Worm (Caenorhabditis elegans): Measurements from ENCODE around the gene T15B7.14.

Gene T15B7.14

ce11 chrV:6784853-6785492 is 50.2 kb downstream of the T15B7.14 start, which contains the start of the genes spn-4 and spe-39:
Gene spn-4, minus strand, starts transcription at chrV:6784903.
Gene spe-39, plus strand, starts transcription at chrV:6785451.
- TF ChIP-seq ref-1 (GFP tag; conservative IDR thresholded peaks at IDR 0.05) (no peak), ztf-29 (GFP tag; IDR thresholded peaks at IDR 0.05) (peak; percentile 48; the same call in 1 of the 2 replicates), tab-1 (GFP tag; IDR thresholded peaks at IDR 0.05) (peak; percentile 66; the same call in 1 of the 2 replicates), klf-2 (GFP tag; conservative IDR thresholded peaks at IDR 0.05) (0 out of 2 replicates have a peak, but pooled peaks have one; percentile 50), flt-1 (GFP tag; IDR thresholded peaks at IDR 0.05) (peak; percentile 62), T22C8.4 (GFP tag; IDR thresholded peaks at IDR 0.05) (no peak), cog-1 (tag; optimal IDR thresholded peaks at IDR 0.05) (no peak), ztf-23 (GFP tag; IDR thresholded peaks at IDR 0.05) (peak; percentile 51; the same call in 1 of the 2 replicates), med-1 (GFP tag; optimal IDR thresholded peaks at IDR 0.05; ENCODE audit: insufficient read depth) (peak; percentile 72)

DNA sequence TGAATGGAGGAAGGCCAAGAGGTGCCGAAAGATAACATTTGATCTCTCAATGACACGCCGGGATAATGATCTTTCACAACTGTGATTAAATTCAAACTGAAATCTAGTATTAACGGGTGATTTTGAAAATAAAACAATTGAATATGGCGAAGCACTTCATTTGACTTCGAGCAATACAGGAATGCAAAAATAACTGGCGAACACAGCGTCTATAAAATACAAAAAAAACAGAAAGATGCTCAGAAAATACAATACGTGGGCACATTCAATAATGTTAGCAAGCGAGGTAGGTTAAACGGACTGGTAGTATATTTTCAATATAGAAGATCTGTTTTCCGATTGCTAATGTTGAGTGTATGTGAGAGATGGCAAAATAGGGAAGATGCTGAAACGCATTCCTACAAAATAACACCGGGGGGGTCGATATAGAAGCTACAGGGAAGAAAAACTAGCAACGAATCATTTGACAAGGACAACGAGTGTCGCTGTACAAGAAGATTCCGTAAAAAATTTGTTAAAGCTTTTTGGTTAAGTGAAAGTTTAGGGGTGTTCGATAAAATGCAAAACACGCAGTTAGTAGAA is 52.0 kb downstream of the T15B7.14 start:
- TF ChIP-seq cog-1 (tag; optimal IDR thresholded peaks at IDR 0.05) (no peak), ztf-23 (GFP tag; IDR thresholded peaks at IDR 0.05) (no peak), ztf-29 (GFP tag; IDR thresholded peaks at IDR 0.05) (no peak), flt-1 (GFP tag; IDR thresholded peaks at IDR 0.05) (no peak), T22C8.4 (GFP tag; IDR thresholded peaks at IDR 0.05) (no peak), tab-1 (GFP tag; IDR thresholded peaks at IDR 0.05) (no peak), med-1 (GFP tag; optimal IDR thresholded peaks at IDR 0.05; ENCODE audit: insufficient read depth) (no peak), ref-1 (GFP tag; conservative IDR thresholded peaks at IDR 0.05) (no peak), klf-2 (GFP tag; conservative IDR thresholded peaks at IDR 0.05) (no peak)

- no peak for TF ChIP-seq flt-1 (GFP tag; IDR thresholded peaks at IDR 0.05)
- TF ChIP-seq ztf-29 (GFP tag; IDR thresholded peaks at IDR 0.05), result no peak
- no peak for TF ChIP-seq med-1 (GFP tag; optimal IDR thresholded peaks at IDR 0.05; ENCODE audit: insufficient read depth)
- TF ChIP-seq ztf-23 (GFP tag; IDR thresholded peaks at IDR 0.05), result no peak
- TF ChIP-seq cog-1 (tag; optimal IDR thresholded peaks at IDR 0.05), result no peak
- no peak for TF ChIP-seq tab-1 (GFP tag; IDR thresholded peaks at IDR 0.05)
- TF ChIP-seq ref-1 (GFP tag; conservative IDR thresholded peaks at IDR 0.05), result no peak
- no peak for TF ChIP-seq T22C8.4 (GFP tag; IDR thresholded peaks at IDR 0.05)
Measured at ce11 chrV:6782260-6782659, 52.9 kb downstream of the T15B7.14 start.

Data from whole organism, midembryonic.